Worm (Caenorhabditis elegans) whole organism, young adult: Measurements from ENCODE around the gene T09F5.20.

ENCODE experiments used
- Y53G8AR.9 ChIP-seq: fragments of 200-800 bp; sonication (Bioruptor generic); conservative IDR thresholded peaks from 2 replicates; pipeline ENCODE4 v1.3.6; 2022; ENCODE audit warnings: missing genetic modification reagents, missing genetic modification characterization, missing compliant biosample characterization
- Y79H2A.3 ChIP-seq: fragments of 200-800 bp; sonication (Bioruptor generic); conservative IDR thresholded peaks from 2 replicates; pipeline ENCODE4 v1.3.6; 2022; ENCODE audit warnings: missing genetic modification reagents, missing genetic modification characterization, missing compliant biosample characterization
- ama-1 ChIP-seq, 3 experiments: fragments of 150-350 bp in 1 of 3; sonication (generic microtip) in 2 of 3; optimal IDR thresholded peaks; 2 replicates each; lab custom pipeline; 2014 to 2018; ENCODE audit warnings: missing biosample characterization in 2 of 3, missing genetic modification characterization in 2 of 3, missing genetic modification reagents in 2 of 3
- bed-2 ChIP-seq: fragments of 200-800 bp; sonication (Bioruptor generic); IDR thresholded peaks from 2 replicates; pipeline ENCODE4 v1.3.6; 2022; ENCODE audit warnings: missing genetic modification reagents, missing genetic modification characterization, missing compliant biosample characterization
- hlh-12 ChIP-seq: sonication (generic microtip); optimal IDR thresholded peaks from 2 replicates; lab custom pipeline; 2016; ENCODE audit warnings: missing genetic modification characterization, missing compliant biosample characterization
- lag-1 ChIP-seq: fragments of 200-800 bp; sonication (Bioruptor generic); IDR thresholded peaks from 2 replicates; pipeline ENCODE4 v1.3.6; 2022; ENCODE audit warnings: missing genetic modification reagents, missing genetic modification characterization, missing compliant biosample characterization
- let-526 ChIP-seq: fragments of 200-800 bp; sonication (Bioruptor generic); IDR thresholded peaks from 2 replicates; pipeline ENCODE4 v1.3.6; 2022; ENCODE audit warnings: missing genetic modification reagents, missing genetic modification characterization, missing compliant biosample characterization
- madf-10 ChIP-seq: sonication (generic microtip); optimal IDR thresholded peaks from 2 replicates; lab custom pipeline; 2016; ENCODE audit warnings: mild to moderate bottlenecking, missing genetic modification characterization, missing compliant biosample characterization
- nfyb-1 ChIP-seq: fragments of 200-800 bp; sonication (Bioruptor generic); IDR thresholded peaks from 2 replicates; pipeline ENCODE4 v1.3.6; 2022; ENCODE audit warnings: missing genetic modification reagents, missing genetic modification characterization, missing compliant biosample characterization
- nhr-179 ChIP-seq: sonication (generic microtip); optimal IDR thresholded peaks from 2 replicates; lab custom pipeline; 2016; ENCODE audit warnings: mild to moderate bottlenecking, missing genetic modification characterization, missing compliant biosample characterization
- nhr-90 ChIP-seq: sonication (generic microtip); optimal IDR thresholded peaks from 2 replicates; lab custom pipeline; 2016; ENCODE audit warnings: missing genotype, mild to moderate bottlenecking, missing genetic modification characterization, missing compliant biosample characterization
- pha-4 ChIP-seq: fragments of 150-350 bp; sonication (generic microtip); optimal IDR thresholded peaks from 2 replicates; lab custom pipeline; 2014; ENCODE audit warnings: missing biosample characterization, missing genetic modification reagents, missing genetic modification characterization
- zfh-2 ChIP-seq: fragments of 200-800 bp; sonication (Bioruptor generic); conservative IDR thresholded peaks from 2 replicates; pipeline ENCODE4 v1.3.6; 2022; ENCODE audit warnings: missing genetic modification reagents, missing genetic modification characterization, missing compliant biosample characterization

- no peak for TF ChIP-seq madf-10
- TF ChIP-seq zfh-2 (GFP tag; lab: Robert Waterston, UW): no peak
- no peak for TF ChIP-seq pha-4 (tag; lab: Kevin White, UChicago)
- TF ChIP-seq lag-1 (GFP tag; lab: Robert Waterston, UW): no peak
- no peak for TF ChIP-seq nhr-179 (tag; lab: Kevin White, UChicago)
- no peak for TF ChIP-seq Y79H2A.3 (GFP tag; lab: Robert Waterston, UW)
- no peak for TF ChIP-seq nhr-90 (tag; lab: Kevin White, UChicago)
- no peak for TF ChIP-seq hlh-12 (tag; lab: Kevin White, UChicago)
- no peak for TF ChIP-seq bed-2 (GFP tag; lab: Robert Waterston, UW)
- TF ChIP-seq Y53G8AR.9 (GFP tag; lab: Robert Waterston, UW): no peak
- no peak for TF ChIP-seq nfyb-1 (GFP tag; lab: Robert Waterston, UW)
- TF ChIP-seq ama-1 (optimal IDR thresholded peaks at IDR 0.05; lab: Kevin White, UChicago): no peak
- no peak for TF ChIP-seq ama-1 (GFP tag; optimal IDR thresholded peaks at IDR 0.05; lab: Kevin White, UChicago)
- no peak for TF ChIP-seq let-526 (GFP tag; lab: Robert Waterston, UW)
Observed at ce11 chrV:15147776-15148175, at the start of gene T09F5.20.
